Fruit fly (Drosophila melanogaster) whole organism, larva: Measurements from ENCODE around the gene ClpX.
A peak's percentile ranks its signal among the peaks of the same experiment; 100 is the strongest.

ENCODE experiments used
- noc ChIP-seq: fragments of 200-800 bp; sonication (Bioruptor generic); optimal IDR thresholded peaks from 3 replicates; lab custom pipeline; 2019; ENCODE audit warnings: missing biosample characterization, mild to moderate bottlenecking, missing genetic modification characterization, moderate library complexity

ClpX gene

DNA sequence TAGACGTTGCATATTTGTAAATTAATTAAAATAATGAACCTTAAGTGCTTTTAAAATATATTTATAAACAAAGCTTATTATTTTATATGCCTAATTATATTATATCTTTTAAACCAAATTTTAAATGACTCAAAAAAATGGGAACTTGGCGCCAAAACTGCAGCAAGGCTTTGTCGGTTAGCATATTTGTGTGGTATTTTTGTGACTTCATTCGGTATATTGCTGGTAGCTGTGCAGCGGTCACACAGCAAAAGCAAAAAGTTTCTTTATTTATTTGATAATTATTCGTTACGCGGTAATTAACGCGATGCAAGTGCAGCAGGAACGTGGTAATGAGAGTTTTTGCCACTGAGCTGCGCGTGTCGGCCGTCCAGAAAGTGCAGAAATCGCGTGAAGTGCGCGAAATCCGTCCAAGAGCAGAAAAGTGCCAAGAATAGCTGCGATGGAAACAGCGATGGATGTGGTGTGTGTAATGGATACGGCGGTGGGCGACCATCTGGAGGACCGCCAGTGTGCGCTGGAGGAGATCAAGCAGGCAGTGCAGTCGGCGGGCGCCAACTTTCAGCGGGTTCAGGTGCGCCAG, 23.9 kb downstream of the ClpX start, which contains the start of gene Ask1:
Ask1 (plus strand) TSS at position 250 of the 583 bp plus-strand sequence.
- TF ChIP-seq noc (tag; lab: Kevin White, UChicago) = no peak

dm6 chr3R:19877427-19878076, 25.9 kb downstream of the ClpX start, which contains the start of the genes CG17186 and Arc42:
Gene CG17186, minus strand, starts transcription at chr3R:19877514.
Gene Arc42, plus strand, starts transcription at chr3R:19877737.
- no peak for TF ChIP-seq noc (tag; lab: Kevin White, UChicago)

DNA sequence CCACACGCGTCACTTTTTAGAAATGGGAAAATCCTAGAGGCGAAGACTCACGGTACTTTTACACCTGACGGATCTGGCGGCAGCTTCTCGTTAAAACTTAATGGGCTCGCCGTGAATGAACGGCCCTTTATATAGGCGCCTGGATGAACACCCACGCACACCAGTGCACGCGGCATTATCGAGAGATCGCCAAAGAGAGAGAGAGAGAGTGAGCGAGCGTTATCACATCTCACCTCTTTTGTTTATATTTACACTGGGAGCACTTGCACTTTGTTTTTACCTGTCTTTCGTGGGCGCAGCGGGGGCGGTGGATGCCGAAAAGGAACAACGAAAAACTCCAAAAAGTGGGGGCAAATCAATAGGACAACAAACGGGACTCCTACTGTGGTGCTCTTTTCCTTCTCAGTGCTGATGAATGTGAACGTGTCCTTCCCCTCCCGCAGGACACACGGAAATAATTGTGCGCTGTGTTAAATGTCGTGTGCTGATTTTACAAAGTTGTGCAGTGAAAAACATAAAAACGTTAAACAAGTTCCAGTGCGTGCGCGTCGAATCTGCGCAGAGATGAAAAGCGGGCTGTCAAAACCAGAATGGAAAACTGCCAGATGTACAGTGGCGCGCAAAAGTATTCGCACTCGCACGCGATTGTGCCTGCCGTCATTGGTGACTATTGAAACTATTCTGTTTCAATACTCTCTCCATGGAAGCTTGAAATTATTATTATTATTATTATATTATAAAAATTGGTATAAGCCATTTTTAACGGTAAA, 28.2 kb downstream of the ClpX start, which contains the start of gene Mrp5:
Mrp5 (minus strand) TSS at position 561 of the 770 bp plus-strand sequence.
- no peak for TF ChIP-seq noc (tag; lab: Kevin White, UChicago)

- TF ChIP-seq noc (tag; lab: Kevin White, UChicago) = peak; percentile 4
Measured at dm6 chr3R:19873102-19873737, 30.3 kb downstream of the ClpX start.

DNA sequence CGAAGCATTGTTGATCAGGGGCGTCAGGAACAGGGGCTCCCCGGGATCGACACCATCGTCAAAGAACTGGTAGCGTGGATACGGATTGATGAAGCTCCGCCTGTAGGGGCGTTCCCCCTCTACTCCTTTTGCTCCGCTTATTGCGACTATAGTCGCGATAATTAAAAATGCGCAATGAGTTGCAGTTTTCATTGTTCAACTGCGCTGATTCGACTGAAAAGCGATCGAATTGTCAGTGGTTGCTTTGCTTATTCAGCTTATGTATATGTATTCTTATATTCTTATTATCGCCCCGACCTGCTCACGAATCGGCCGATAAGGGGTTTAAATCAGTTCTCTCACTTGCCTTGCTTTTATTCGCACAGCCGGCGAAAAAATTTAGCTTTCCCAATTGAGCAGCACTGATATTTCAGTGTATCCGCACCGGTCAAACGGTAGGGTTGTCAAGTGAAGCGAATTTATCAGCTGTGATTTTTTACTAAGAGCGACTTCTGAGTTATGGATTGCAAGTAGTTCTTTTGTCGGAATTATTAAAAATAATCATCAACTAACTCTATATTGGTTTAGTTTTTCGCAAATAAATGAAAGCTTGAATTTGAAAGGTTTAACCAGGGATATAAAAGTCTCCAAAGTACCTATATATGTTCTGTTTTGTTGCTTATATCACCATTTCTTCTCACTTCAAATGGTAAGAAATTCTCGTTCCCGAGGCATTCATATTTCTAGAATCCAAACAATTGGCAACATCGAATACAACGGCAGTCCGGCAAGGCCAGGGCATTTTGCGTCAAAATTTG, 39.3 kb downstream of the ClpX start, which contains the start of the genes CG4572 and CG4686:
CG4572 (minus strand) TSS at position 415 of the 797 bp plus-strand sequence.
CG4686 (plus strand) TSS at position 518 of the 797 bp plus-strand sequence.
- TF ChIP-seq noc (tag; lab: Kevin White, UChicago) = peak; percentile 83

- peak; percentile 45 for TF ChIP-seq noc (tag; lab: Kevin White, UChicago)
Measured at dm6 chr3R:19860996-19861719, 42.3 kb downstream of the ClpX start, which contains the start of the genes Ire1 and Mrm2. Gene Ire1, minus strand, starts transcription at chr3R:19861291. Gene Mrm2, plus strand, starts transcription at chr3R:19861610.

dm6 chr3R:19859370-19860033, 44.0 kb downstream of the ClpX start:
- peak; percentile 74 for TF ChIP-seq noc (tag; lab: Kevin White, UChicago)

dm6 chr3R:19858944-19859343, 44.5 kb downstream of the ClpX start:
- TF ChIP-seq noc (tag; lab: Kevin White, UChicago) = no peak

DNA sequence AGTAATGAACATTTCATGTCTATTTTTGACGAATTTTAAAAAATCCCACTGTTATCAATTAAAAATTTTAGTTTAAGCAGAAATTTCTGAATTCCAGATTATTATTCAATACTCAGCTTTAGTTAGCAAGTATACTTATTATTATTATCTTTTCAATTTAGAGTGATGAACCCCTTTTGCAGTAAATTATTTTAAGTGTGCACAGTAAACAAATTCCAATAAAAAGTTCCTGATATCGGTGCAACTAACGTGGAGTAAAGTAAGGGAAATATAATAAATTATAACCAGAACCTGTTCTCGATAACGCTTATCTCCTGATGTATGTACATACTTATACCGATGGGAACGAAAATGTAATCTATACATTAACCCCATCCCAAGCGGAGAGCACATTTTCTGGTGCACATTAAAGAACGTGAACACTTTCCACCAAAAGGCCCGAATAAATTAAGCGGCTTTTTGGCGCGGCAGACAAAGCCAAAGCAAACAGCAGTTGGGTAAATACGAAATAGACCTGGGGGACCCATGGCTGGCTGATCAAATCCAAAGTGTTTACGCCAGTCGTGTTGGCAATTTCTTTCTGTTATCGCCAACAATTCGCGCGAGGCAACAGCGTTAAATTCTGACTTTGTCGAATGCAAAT, 45.4 kb downstream of the ClpX start:
- TF ChIP-seq noc (tag; lab: Kevin White, UChicago) = peak; percentile 80

DNA sequence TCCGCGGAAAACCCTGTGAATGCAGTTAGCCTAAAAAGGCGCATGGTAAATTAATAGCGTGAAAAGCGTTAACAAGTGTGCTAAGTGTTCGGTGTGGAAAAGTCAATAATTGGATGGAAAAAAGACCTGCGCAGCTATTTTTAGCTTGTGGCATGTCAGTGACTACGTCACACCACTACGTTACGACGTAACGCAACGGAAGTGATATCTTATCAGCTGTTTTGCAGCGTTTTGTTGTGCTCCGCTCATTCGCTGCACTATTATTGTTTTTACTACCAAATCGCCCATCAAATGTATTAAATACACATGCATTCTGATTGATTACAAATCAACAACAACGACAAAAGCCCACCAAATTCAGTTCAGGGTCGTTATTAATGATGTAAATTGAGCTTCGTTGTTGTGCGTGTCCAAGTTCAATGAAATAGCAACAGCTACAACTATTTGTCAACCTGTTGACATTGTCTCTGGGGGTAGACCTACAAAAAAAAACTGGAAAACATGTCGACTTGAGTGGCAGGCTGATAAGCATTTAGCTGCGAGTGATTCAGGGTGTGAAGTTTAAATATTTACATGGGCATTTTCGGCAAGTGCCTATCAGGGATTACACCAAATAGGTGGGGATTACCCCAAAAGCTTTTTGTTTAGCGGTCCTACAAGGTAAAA, 55.8 kb downstream of the ClpX start:
- TF ChIP-seq noc (tag; lab: Kevin White, UChicago) = no peak
